Worm (Caenorhabditis elegans) whole organism, L4 larva: Measurements from ENCODE around the gene C16D9.5.

ENCODE experiments used
- dpl-1 ChIP-seq: fragments of 150-350 bp; optimal IDR thresholded peaks from 2 replicates; lab custom pipeline; 2014; ENCODE audit warnings: missing biosample characterization, missing genetic modification reagents, missing genetic modification characterization
- dve-1 ChIP-seq: sonication (generic microtip); optimal IDR thresholded peaks from 2 replicates; lab custom pipeline; 2017; ENCODE audit warnings: antibody characterized with exemption, mild to moderate bottlenecking, missing genetic modification characterization, missing compliant biosample characterization; ENCODE audit not compliant: insufficient read depth
- fos-1 ChIP-seq: fragments of 150-350 bp; optimal IDR thresholded peaks from 2 replicates; lab custom pipeline; 2014; ENCODE audit warnings: missing biosample characterization, missing genetic modification characterization
- jun-1 ChIP-seq: fragments of 150-350 bp; optimal IDR thresholded peaks from 2 replicates; lab custom pipeline; 2014; ENCODE audit warnings: missing biosample characterization, missing genetic modification reagents, missing genetic modification characterization
- lim-7 ChIP-seq: fragments of 200-800 bp; sonication (Bioruptor generic); IDR thresholded peaks from 2 replicates; pipeline ENCODE4 v1.3.6; 2022; ENCODE audit warnings: missing genetic modification characterization, missing compliant biosample characterization
- lin-13 ChIP-seq: fragments of 150-350 bp; optimal IDR thresholded peaks from 2 replicates; lab custom pipeline; 2014; ENCODE audit warnings: missing biosample characterization, missing genetic modification reagents, missing genetic modification characterization
- nhr-41 ChIP-seq: fragments of 200-800 bp; sonication (Bioruptor generic); IDR thresholded peaks from 2 replicates; pipeline ENCODE4 v1.3.6; 2022; ENCODE audit warnings: missing genetic modification reagents, missing genetic modification characterization, missing compliant biosample characterization
- unc-130 ChIP-seq: sonication (generic microtip); optimal IDR thresholded peaks from 2 replicates; lab custom pipeline; 2016; ENCODE audit warnings: missing genetic modification reagents, missing genetic modification characterization, missing compliant biosample characterization
- ztf-11 ChIP-seq: fragments of 150-350 bp; optimal IDR thresholded peaks from 2 replicates; lab custom pipeline; 2014; ENCODE audit warnings: missing biosample characterization, missing genetic modification characterization

DNA sequence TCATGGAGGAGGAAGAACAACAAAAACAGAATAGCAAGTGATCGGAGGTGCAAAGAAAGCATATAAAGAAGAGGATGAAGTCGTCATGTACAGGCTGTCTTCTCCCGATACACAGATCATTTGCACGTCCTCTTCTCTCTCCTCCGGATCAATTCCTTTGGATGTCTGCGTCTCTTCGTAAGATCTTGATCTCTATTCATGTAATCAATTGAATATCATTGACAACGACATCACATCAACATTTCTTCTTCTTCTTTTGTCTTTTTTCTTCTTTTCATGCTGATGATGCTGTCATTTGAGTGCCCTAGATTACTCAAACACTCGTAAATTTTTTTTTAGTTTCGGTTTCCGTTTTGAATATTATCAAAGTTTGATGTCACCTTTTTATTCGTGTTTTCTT lies 7.1 kb downstream of the C16D9.5 start, which contains the start of gene rol-3:
- TF ChIP-seq nhr-41 (GFP tag; lab: Robert Waterston, UW) (no peak), lim-7 (GFP tag; lab: Robert Waterston, UW) (no peak), unc-130 (GFP tag; lab: Kevin White, UChicago) (no peak), fos-1 (tag; lab: Kevin White, UChicago) (no peak), dpl-1 (GFP tag; lab: Kevin White, UChicago) (no peak), jun-1 (tag; lab: Kevin White, UChicago) (no peak), dve-1 (tag; lab: Kevin White, UChicago) (no peak), lin-13 (GFP tag; lab: Kevin White, UChicago) (no peak), ztf-11 (tag; lab: Kevin White, UChicago) (no peak)
